Fruit fly (Drosophila melanogaster) whole organism, embryonic: ENCODE results near the gene CG5180.

Source experiments
- CG10565 ChIP-seq: fragments of 200-800 bp; sonication (Bioruptor generic); optimal IDR thresholded peaks from 3 replicates; lab custom pipeline; 2016; ENCODE audit warnings: missing biosample characterization, mild to moderate bottlenecking, missing genetic modification characterization
- CG10959 ChIP-seq: fragments of 200-800 bp; sonication (Bioruptor generic); IDR thresholded peaks from 2 replicates; pipeline ENCODE4 v1.3.6; 2022; ENCODE audit warnings: missing biosample characterization, missing genetic modification characterization
- CG11504 ChIP-seq: fragments of 200-800 bp; sonication (Bioruptor generic); optimal IDR thresholded peaks from 3 replicates; lab custom pipeline; 2019; ENCODE audit warnings: missing biosample characterization, mild to moderate bottlenecking, missing genetic modification characterization, moderate library complexity
- CG11560 ChIP-seq: fragments of 200-800 bp; sonication (Bioruptor generic); IDR thresholded peaks from 3 replicates; pipeline ENCODE4 v1.3.6; 2022; ENCODE audit warnings: missing biosample characterization, missing genetic modification characterization
- CG1233 ChIP-seq: fragments of 200-800 bp; sonication (Bioruptor generic); optimal IDR thresholded peaks from 4 replicates; lab custom pipeline; 2018; ENCODE audit warnings: missing biosample characterization, mild to moderate bottlenecking, missing genetic modification characterization
- CG14014 ChIP-seq: fragments of 200-800 bp; sonication (Bioruptor generic); IDR thresholded peaks from 2 replicates; pipeline ENCODE4 v1.3.6; 2022; ENCODE audit warnings: missing biosample characterization, missing genetic modification characterization
- CG14441 ChIP-seq: fragments of 200-800 bp; sonication (Bioruptor generic); IDR thresholded peaks from 2 replicates; pipeline ENCODE4 v1.3.6; 2022; ENCODE audit warnings: missing biosample characterization, missing genetic modification characterization
- CG15269 ChIP-seq: fragments of 200-800 bp; sonication (Bioruptor generic); optimal IDR thresholded peaks from 2 replicates; lab custom pipeline; 2018; ENCODE audit warnings: missing biosample characterization, mild to moderate bottlenecking, missing genetic modification characterization, moderate library complexity
- CG1603 ChIP-seq: fragments of 200-800 bp; sonication (Bioruptor generic); optimal IDR thresholded peaks from 2 replicates; lab custom pipeline; 2019; ENCODE audit warnings: missing biosample characterization, mild to moderate bottlenecking, missing genetic modification characterization, moderate library complexity
- CG1647 ChIP-seq: fragments of 200-800 bp; sonication (Bioruptor generic); optimal IDR thresholded peaks from 3 replicates; lab custom pipeline; 2016; ENCODE audit warnings: missing biosample characterization, missing genetic modification characterization
- CG16813 ChIP-seq: fragments of 200-800 bp; sonication (Bioruptor generic); IDR thresholded peaks from 3 replicates; pipeline ENCODE4 v1.3.6; 2022; ENCODE audit warnings: missing biosample characterization, missing genetic modification characterization; ENCODE audit not compliant: partially characterized antibody
- CG17361 ChIP-seq: fragments of 200-800 bp; sonication (Bioruptor generic); IDR thresholded peaks from 3 replicates; pipeline ENCODE4 v1.3.6; 2022; ENCODE audit warnings: missing biosample characterization, missing genetic modification characterization
- CG2678 ChIP-seq: fragments of 200-800 bp; sonication (Bioruptor generic); optimal IDR thresholded peaks from 3 replicates; lab custom pipeline; 2019; ENCODE audit warnings: missing biosample characterization, mild to moderate bottlenecking, missing genetic modification characterization, moderate library complexity
- CG32767 ChIP-seq: fragments of 200-800 bp; sonication (Bioruptor generic); IDR thresholded peaks from 2 replicates; pipeline ENCODE4 v1.3.6; 2022; ENCODE audit warnings: missing biosample characterization, missing genetic modification characterization
- CG33557 ChIP-seq: fragments of 200-800 bp; sonication (Bioruptor generic); optimal IDR thresholded peaks from 2 replicates; lab custom pipeline; 2019; ENCODE audit warnings: missing biosample characterization, mild to moderate bottlenecking, missing genetic modification characterization, moderate library complexity
- CG34224 ChIP-seq: fragments of 200-800 bp; sonication (Bioruptor generic); IDR thresholded peaks from 3 replicates; pipeline ENCODE4 v1.3.6; 2022; ENCODE audit warnings: missing biosample characterization, missing genetic modification characterization; ENCODE audit not compliant: partially characterized antibody
- CG4328 ChIP-seq: fragments of 200-800 bp; sonication (Bioruptor generic); optimal IDR thresholded peaks from 3 replicates; lab custom pipeline; 2017; ENCODE audit warnings: missing biosample characterization, missing genetic modification reagents, missing genetic modification characterization
- CG5245 ChIP-seq: fragments of 200-800 bp; sonication (Bioruptor generic); optimal IDR thresholded peaks from 3 replicates; lab custom pipeline; 2016; ENCODE audit warnings: missing biosample characterization, missing genetic modification characterization
- CG7963 ChIP-seq: fragments of 200-800 bp; sonication (Bioruptor generic); IDR thresholded peaks from 3 replicates; pipeline ENCODE4 v1.3.6; 2022; ENCODE audit warnings: missing biosample characterization, missing genetic modification characterization; ENCODE audit not compliant: partially characterized antibody
- CG7987 ChIP-seq: fragments of 200-800 bp; sonication (Bioruptor generic); optimal IDR thresholded peaks from 2 replicates; lab custom pipeline; 2018; ENCODE audit warnings: missing biosample characterization, mild to moderate bottlenecking, missing genetic modification characterization, moderate library complexity
- CG9817 ChIP-seq: fragments of 200-800 bp; sonication (Bioruptor generic); optimal IDR thresholded peaks from 2 replicates; lab custom pipeline; 2018; ENCODE audit warnings: missing biosample characterization, mild to moderate bottlenecking, missing genetic modification characterization, moderate library complexity
- HLH3B ChIP-seq: fragments of 200-800 bp; sonication (Bioruptor generic); IDR thresholded peaks from 2 replicates; pipeline ENCODE4 v1.3.6; 2022; ENCODE audit warnings: missing biosample characterization, missing genetic modification characterization
- HLH54F ChIP-seq: fragments of 200-800 bp; sonication (Bioruptor generic); optimal IDR thresholded peaks from 3 replicates; lab custom pipeline; 2016; ENCODE audit warnings: missing biosample characterization, missing genetic modification characterization
- Jarid2 ChIP-seq: fragments of 200-800 bp; sonication (Bioruptor generic); optimal IDR thresholded peaks from 3 replicates; lab custom pipeline; 2017; ENCODE audit warnings: mild to moderate bottlenecking, missing biosample characterization, missing genetic modification reagents, missing genetic modification characterization
- Pdp1 ChIP-seq, 2 experiments: fragments of 200-800 bp; sonication (Bioruptor generic); optimal IDR thresholded peaks; 3 replicates each; lab custom pipeline; 2016; ENCODE audit warnings: missing biosample characterization in 2 of 2, missing genetic modification characterization in 2 of 2, mild to moderate bottlenecking in 1 of 2, moderate library complexity in 1 of 2
- Tbp ChIP-seq: fragments of >200 bp; optimal IDR thresholded peaks from 2 replicates; lab custom pipeline; 2018; ENCODE audit warnings: missing biosample characterization, missing genetic modification characterization
- cato ChIP-seq: fragments of 200-800 bp; sonication (Bioruptor generic); optimal IDR thresholded peaks from 2 replicates; lab custom pipeline; 2016; ENCODE audit warnings: missing biosample characterization, missing genetic modification characterization, borderline replicate concordance
- chinmo ChIP-seq: fragments of 200-800 bp; sonication (Bioruptor generic); IDR thresholded peaks from 4 replicates; pipeline ENCODE4 v1.3.6; 2022; ENCODE audit warnings: missing biosample characterization, missing genetic modification characterization; ENCODE audit not compliant: partially characterized antibody
- ci ChIP-seq: fragments of 200-800 bp; sonication (Bioruptor generic); IDR thresholded peaks from 3 replicates; pipeline ENCODE4 v1.3.6; 2022; ENCODE audit warnings: missing biosample characterization, missing genetic modification characterization
- da ChIP-seq: fragments of 200-800 bp; sonication (Bioruptor generic); optimal IDR thresholded peaks from 2 replicates; lab custom pipeline; 2016; ENCODE audit warnings: missing biosample characterization, missing genetic modification characterization
- dysf ChIP-seq: fragments of 200-800 bp; sonication (Bioruptor generic); IDR thresholded peaks from 3 replicates; pipeline ENCODE4 v1.3.6; 2022; ENCODE audit warnings: missing biosample characterization, missing genetic modification characterization
- en ChIP-seq: fragments of 200-800 bp; sonication (Bioruptor generic); optimal IDR thresholded peaks from 2 replicates; lab custom pipeline; 2016; ENCODE audit warnings: missing biosample characterization, missing genetic modification characterization
- gsb-n ChIP-seq: fragments of 200-800 bp; sonication (Bioruptor generic); optimal IDR thresholded peaks from 3 replicates; lab custom pipeline; 2018; ENCODE audit warnings: missing biosample characterization, mild to moderate bottlenecking, missing genetic modification characterization
- kay ChIP-seq: fragments of 200-800 bp; sonication (Bioruptor generic); optimal IDR thresholded peaks from 2 replicates; lab custom pipeline; 2016; ENCODE audit warnings: missing biosample characterization, missing genetic modification characterization
- oc ChIP-seq: fragments of 200-800 bp; sonication (Bioruptor generic); optimal IDR thresholded peaks from 2 replicates; lab custom pipeline; 2018; ENCODE audit warnings: missing biosample characterization, mild to moderate bottlenecking, missing genetic modification characterization, moderate library complexity
- prd ChIP-seq, 3 experiments: fragments of >200 bp in 2 of 3; fragments of 200-800 bp in 1 of 3; sonication (Bioruptor generic) in 1 of 3; optimal IDR thresholded peaks in 2 of 3; IDR thresholded peaks in 1 of 3; 2 replicates in 2 of 3; 3 replicates in 1 of 3; pipeline versions ENCODE4 v1.3.6 to Lab custom; 2017 to 2022; ENCODE audit warnings: missing biosample characterization in 1 of 3, missing genetic modification characterization in 1 of 3
- so ChIP-seq: fragments of 200-800 bp; sonication (Bioruptor generic); IDR thresholded peaks from 3 replicates; pipeline ENCODE4 v1.3.6; 2022; ENCODE audit warnings: missing biosample characterization, missing genetic modification characterization
- sug ChIP-seq: fragments of 200-800 bp; optimal IDR thresholded peaks from 2 replicates; lab custom pipeline; 2019; ENCODE audit warnings: missing biosample characterization, mild to moderate bottlenecking, missing genetic modification characterization, moderate library complexity
- tin ChIP-seq: fragments of 200-800 bp; sonication (Bioruptor generic); optimal IDR thresholded peaks from 3 replicates; lab custom pipeline; 2016; ENCODE audit warnings: missing biosample characterization, missing genetic modification characterization
- tio ChIP-seq: fragments of 200-800 bp; sonication (Bioruptor generic); optimal IDR thresholded peaks from 2 replicates; lab custom pipeline; 2017; ENCODE audit warnings: missing biosample characterization, missing genetic modification characterization, inconsistent platforms
- ttk ChIP-seq: fragments of 200-800 bp; sonication (Bioruptor generic); IDR thresholded peaks from 2 replicates; pipeline ENCODE4 v2.1.2; 2022; ENCODE audit warnings: missing biosample characterization, missing genetic modification characterization
- wdn ChIP-seq: fragments of 200-800 bp; sonication (Bioruptor generic); IDR thresholded peaks from 2 replicates; pipeline ENCODE4 v1.3.6; 2022; ENCODE audit warnings: missing biosample characterization, missing genetic modification characterization
- wek ChIP-seq: fragments of 200-800 bp; sonication (Bioruptor generic); optimal IDR thresholded peaks from 3 replicates; lab custom pipeline; 2018; ENCODE audit warnings: missing biosample characterization, mild to moderate bottlenecking, missing genetic modification characterization, moderate library complexity
- wor ChIP-seq: fragments of 200-800 bp; sonication (Bioruptor generic); IDR thresholded peaks from 2 replicates; pipeline ENCODE4 v1.3.6; 2022; ENCODE audit warnings: missing biosample characterization, missing genetic modification characterization

The CG5180 gene

DNA sequence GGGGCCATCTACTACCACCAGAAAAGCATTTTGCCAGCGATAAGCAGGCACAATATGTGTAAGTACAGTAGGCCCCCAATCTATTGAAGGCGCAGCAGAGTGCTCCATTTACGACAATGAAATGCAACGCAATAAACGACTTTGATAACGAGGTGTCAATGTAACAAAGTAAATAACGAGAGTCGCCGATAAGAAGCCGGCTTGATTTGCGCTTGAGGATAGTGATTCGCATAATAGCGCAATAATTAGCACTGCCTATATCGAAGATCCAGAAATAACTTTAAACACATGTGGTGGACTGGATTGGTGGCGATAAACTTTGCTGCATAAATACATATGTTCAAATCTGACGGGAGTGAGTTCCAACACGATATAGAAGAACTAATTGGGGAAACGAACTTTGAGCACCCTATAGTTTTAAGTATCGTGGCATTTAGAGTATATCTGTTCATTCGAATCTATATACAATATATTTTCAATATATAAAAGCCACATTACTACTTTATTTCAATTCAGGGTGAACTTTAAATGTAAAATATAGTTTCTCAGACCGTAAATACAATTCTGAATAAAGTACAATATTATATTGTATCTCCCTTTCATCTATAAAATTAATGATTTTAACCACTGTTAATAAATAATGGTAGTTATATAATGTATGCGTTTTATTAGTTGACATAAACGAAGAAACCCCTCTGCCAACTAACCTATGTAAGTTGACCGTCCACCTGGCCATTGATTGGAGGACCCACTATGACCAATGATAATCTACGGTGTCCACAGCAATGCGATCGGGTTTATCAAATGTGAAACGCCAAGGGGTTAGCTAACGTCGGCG lies 8.5 kb upstream of the CG5180 start (continued):
- TF ChIP-seq CG14441 (peak; percentile 47; the same call in 1 of the 2 replicates), ci (GFP tag; lab: Robert Waterston, UW) (0 out of 3 replicates have a peak, but pooled peaks have one; percentile 10), CG1233 (GFP tag; lab: Kevin White, UChicago) (no peak), CG16813 (GFP tag; lab: Robert Waterston, UW) (no peak), dysf (0 out of 3 replicates have a peak, but pooled peaks have one; percentile 16), tin (GFP tag; lab: Kevin White, UChicago) (no peak), CG7987 (GFP tag; lab: Kevin White, UChicago) (peak; percentile 20)

DNA sequence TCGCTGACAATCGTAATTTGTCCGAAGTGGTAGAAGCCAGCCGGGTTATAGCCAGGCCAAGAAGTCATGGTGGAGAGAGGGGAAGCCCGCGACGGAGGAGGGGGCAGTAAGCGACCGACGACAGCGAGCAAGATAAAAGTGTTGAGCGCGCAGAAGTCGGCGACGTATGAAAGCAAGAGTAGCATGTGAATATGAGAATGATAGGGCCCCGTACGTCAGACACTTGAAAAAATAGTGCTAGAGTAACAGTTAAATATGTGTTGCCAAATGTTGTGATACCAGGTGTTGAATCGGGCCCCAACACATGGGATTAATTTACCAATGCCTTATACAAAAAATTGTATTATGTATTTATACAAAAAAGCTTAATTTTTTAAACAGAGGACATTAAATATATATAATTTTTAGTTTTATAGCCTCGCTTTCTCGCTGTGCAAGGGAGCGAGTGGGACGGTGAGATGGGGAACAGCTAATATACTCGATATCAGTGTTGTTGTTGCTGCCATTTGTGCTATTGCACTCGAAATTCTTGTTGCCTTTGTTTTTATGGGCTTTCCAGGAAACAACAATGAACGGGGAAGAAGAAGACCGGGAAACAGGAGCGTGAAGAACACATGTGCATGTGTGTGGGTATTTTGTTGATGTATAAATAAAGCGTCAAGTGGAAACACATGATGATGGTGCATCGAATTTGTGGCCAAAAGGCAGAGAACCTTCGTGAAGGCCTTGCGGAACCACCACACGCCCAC lies 7.7 kb upstream of the CG5180 start:
- TF ChIP-seq wdn (GFP tag; lab: Robert Waterston, UW): no peak
- peak; percentile 86 for TF ChIP-seq HLH3B (GFP tag; lab: Robert Waterston, UW)
- peak; percentile 75 for TF ChIP-seq CG5245 (GFP tag; lab: Kevin White, UChicago)
- TF ChIP-seq prd (optimal IDR thresholded peaks at IDR 0.05; lab: Kevin White, UChicago): no peak
- peak; percentile 87 for TF ChIP-seq prd (GFP tag; IDR thresholded peaks at IDR 0.05; lab: Robert Waterston, UW)
- peak; percentile 92 for TF ChIP-seq CG15269 (tag; lab: Kevin White, UChicago)
- TF ChIP-seq tio (GFP tag; lab: Kevin White, UChicago): peak; percentile 83
- peak; percentile 71 for TF ChIP-seq gsb-n
- TF ChIP-seq CG10959 (GFP tag; lab: Robert Waterston, UW): peak; percentile 82
- peak; percentile 85 for TF ChIP-seq CG17361
- TF ChIP-seq tin (GFP tag; lab: Kevin White, UChicago): peak; percentile 85
- TF ChIP-seq CG7963: no peak
- TF ChIP-seq CG11504 (tag; lab: Kevin White, UChicago): peak; percentile 91
- TF ChIP-seq CG1647 (GFP tag; lab: Kevin White, UChicago): peak; percentile 1
- TF ChIP-seq wek: no peak
- no peak for TF ChIP-seq CG34224 (GFP tag; lab: Robert Waterston, UW)
- peak; percentile 93 for TF ChIP-seq CG2678 (tag; lab: Kevin White, UChicago)
- peak; percentile 42 for TF ChIP-seq CG1603 (tag; lab: Kevin White, UChicago)
- peak; percentile 62 for TF ChIP-seq kay (GFP tag; lab: Kevin White, UChicago)
- TF ChIP-seq CG14014 (GFP tag; lab: Robert Waterston, UW): peak; percentile 85
- TF ChIP-seq CG9817 (tag; lab: Kevin White, UChicago): peak; percentile 88
- TF ChIP-seq CG10565 (GFP tag; lab: Kevin White, UChicago): peak; percentile 25
- TF ChIP-seq Pdp1 (GFP tag; optimal IDR thresholded peaks at IDR 0.05; lab: Kevin White, UChicago): peak in 1 of 2 experiments; percentile 63
- no peak for TF ChIP-seq da
- TF ChIP-seq CG11560: peak; percentile 78
- TF ChIP-seq sug (tag; lab: Kevin White, UChicago): peak; percentile 87
- peak; percentile 75 for TF ChIP-seq so (GFP tag; lab: Robert Waterston, UW)
- TF ChIP-seq cato (GFP tag; lab: Kevin White, UChicago): peak; percentile 83
- TF ChIP-seq oc (tag; lab: Kevin White, UChicago): peak; percentile 82
- TF ChIP-seq Tbp: no peak
- TF ChIP-seq chinmo (GFP tag; lab: Robert Waterston, UW): peak; percentile 59; the same call in 3 of the 4 replicates
- peak; percentile 58; the same call in 1 of the 2 replicates for TF ChIP-seq CG32767 (GFP tag; lab: Robert Waterston, UW)
- peak; percentile 43 for TF ChIP-seq HLH54F (GFP tag; lab: Kevin White, UChicago)
- TF ChIP-seq Jarid2 (GFP tag; lab: Kevin White, UChicago): peak; percentile 15
- no peak for TF ChIP-seq en (GFP tag; lab: Kevin White, UChicago)
- TF ChIP-seq wor (GFP tag; lab: Robert Waterston, UW): peak; percentile 77
- peak; percentile 73 for TF ChIP-seq CG4328 (GFP tag; lab: Kevin White, UChicago)
- peak; percentile 76 for TF ChIP-seq CG33557 (GFP tag; lab: Kevin White, UChicago)
- TF ChIP-seq ttk (GFP tag; lab: Robert Waterston, UW): peak; percentile 77
